Fruit fly (Drosophila melanogaster) whole organism, prepupa: ENCODE data around the gene TyrR.

Experiments
- Blimp-1 ChIP-seq: fragments of 200-800 bp; sonication (Bioruptor generic); optimal IDR thresholded peaks from 3 replicates; lab custom pipeline; 2017; ENCODE audit warnings: missing biosample characterization, missing genetic modification characterization, mild to moderate bottlenecking, moderate library complexity, missing genetic modification reagents
- CG10631 ChIP-seq: fragments of 200-800 bp; sonication (Bioruptor generic); optimal IDR thresholded peaks from 2 replicates; lab custom pipeline; 2016; ENCODE audit warnings: missing biosample characterization, missing genetic modification characterization
- CG10669 ChIP-seq: fragments of 200-800 bp; sonication (Bioruptor generic); optimal IDR thresholded peaks from 3 replicates; lab custom pipeline; 2018; ENCODE audit warnings: missing biosample characterization, mild to moderate bottlenecking, missing genetic modification characterization, moderate library complexity
- CG11294 ChIP-seq: fragments of 200-800 bp; sonication (Bioruptor generic); IDR thresholded peaks from 2 replicates; pipeline ENCODE4 v1.3.6; 2022; ENCODE audit warnings: missing biosample characterization, missing genetic modification characterization
- CG11902 ChIP-seq: fragments of 200-800 bp; sonication (Bioruptor generic); optimal IDR thresholded peaks from 3 replicates; lab custom pipeline; 2016; ENCODE audit warnings: missing biosample characterization, missing genetic modification characterization
- CG15336 ChIP-seq: fragments of 200-800 bp; sonication (Bioruptor generic); IDR thresholded peaks from 2 replicates; pipeline ENCODE4 v1.3.6; 2022; ENCODE audit warnings: missing biosample characterization, missing genetic modification characterization
- CG1621 ChIP-seq: fragments of 200-800 bp; sonication (Bioruptor generic); optimal IDR thresholded peaks from 3 replicates; lab custom pipeline; 2018; ENCODE audit warnings: missing biosample characterization, mild to moderate bottlenecking, missing genetic modification characterization
- CG16779 ChIP-seq: fragments of 200-800 bp; sonication (Bioruptor generic); optimal IDR thresholded peaks from 3 replicates; lab custom pipeline; 2017; ENCODE audit warnings: missing biosample characterization, mild to moderate bottlenecking, missing genetic modification characterization
- CG31627 ChIP-seq: fragments of 200-800 bp; sonication (Bioruptor generic); optimal IDR thresholded peaks from 3 replicates; lab custom pipeline; 2016; ENCODE audit warnings: missing biosample characterization, missing genetic modification characterization
- CG32006 ChIP-seq: fragments of 200-800 bp; sonication (Bioruptor generic); optimal IDR thresholded peaks from 3 replicates; lab custom pipeline; 2017; ENCODE audit warnings: missing biosample characterization, mild to moderate bottlenecking, missing genetic modification characterization
- CG3919 ChIP-seq: fragments of 200-800 bp; sonication (Bioruptor generic); optimal IDR thresholded peaks from 3 replicates; lab custom pipeline; 2016; ENCODE audit warnings: missing biosample characterization, missing genetic modification characterization
- CG4318 ChIP-seq: fragments of 200-800 bp; sonication (Bioruptor generic); optimal IDR thresholded peaks from 3 replicates; lab custom pipeline; 2017; ENCODE audit warnings: missing biosample characterization, mild to moderate bottlenecking, missing genetic modification characterization
- CG6163 ChIP-seq: fragments of 200-800 bp; sonication (Bioruptor generic); IDR thresholded peaks from 3 replicates; pipeline ENCODE4 v1.3.6; 2022; ENCODE audit warnings: missing biosample characterization, missing genetic modification characterization
- CG6808 ChIP-seq: fragments of 200-800 bp; sonication (Bioruptor generic); optimal IDR thresholded peaks from 3 replicates; lab custom pipeline; 2017; ENCODE audit warnings: missing biosample characterization, missing genetic modification characterization, mild to moderate bottlenecking, moderate library complexity, missing genetic modification reagents
- CG7368 ChIP-seq: fragments of 200-800 bp; sonication (Bioruptor generic); optimal IDR thresholded peaks from 3 replicates; lab custom pipeline; 2016; ENCODE audit warnings: missing biosample characterization, missing genetic modification characterization
- CG8119 ChIP-seq: fragments of 200-800 bp; sonication (Bioruptor generic); IDR thresholded peaks from 3 replicates; pipeline ENCODE4 v1.3.6; 2022; ENCODE audit warnings: missing biosample characterization, missing genetic modification characterization
- CG8319 ChIP-seq: fragments of 200-800 bp; sonication (Bioruptor generic); optimal IDR thresholded peaks from 3 replicates; lab custom pipeline; 2016; ENCODE audit warnings: missing biosample characterization, missing genetic modification characterization
- CG8632 ChIP-seq: fragments of 200-800 bp; sonication (Bioruptor generic); optimal IDR thresholded peaks from 3 replicates; lab custom pipeline; 2016; ENCODE audit warnings: missing biosample characterization, missing genetic modification characterization
- CG9139 ChIP-seq: fragments of 200-800 bp; sonication (Bioruptor generic); optimal IDR thresholded peaks from 3 replicates; lab custom pipeline; 2017; ENCODE audit warnings: missing biosample characterization, mild to moderate bottlenecking, missing genetic modification characterization
- Eip75B ChIP-seq: fragments of 200-800 bp; sonication (Bioruptor generic); optimal IDR thresholded peaks from 3 replicates; lab custom pipeline; 2016; ENCODE audit warnings: missing biosample characterization, missing genetic modification characterization
- Eip93F ChIP-seq: fragments of 200-800 bp; sonication (Bioruptor generic); optimal IDR thresholded peaks from 2 replicates; lab custom pipeline; 2016; ENCODE audit warnings: missing biosample characterization, mild to moderate bottlenecking, missing genetic modification characterization
- Ets96B ChIP-seq: fragments of 200-800 bp; optimal IDR thresholded peaks from 2 replicates; lab custom pipeline; 2019; ENCODE audit warnings: missing biosample characterization, mild to moderate bottlenecking, missing genetic modification characterization, moderate library complexity
- Hr38 ChIP-seq: sonication (Bioruptor generic); optimal IDR thresholded peaks from 2 replicates; lab custom pipeline; 2016; ENCODE audit warnings: missing biosample characterization, missing genetic modification characterization
- Hr4 ChIP-seq: fragments of 200-800 bp; sonication (Bioruptor generic); optimal IDR thresholded peaks from 3 replicates; lab custom pipeline; 2016; ENCODE audit warnings: missing biosample characterization, missing genetic modification characterization
- Met ChIP-seq: fragments of 200-800 bp; sonication (Bioruptor generic); optimal IDR thresholded peaks from 3 replicates; lab custom pipeline; 2016; ENCODE audit warnings: missing biosample characterization, missing genetic modification characterization
- OdsH ChIP-seq: fragments of 200-800 bp; sonication (Bioruptor generic); optimal IDR thresholded peaks from 3 replicates; lab custom pipeline; 2016; ENCODE audit warnings: missing biosample characterization, missing genetic modification characterization
- Smox ChIP-seq: fragments of 200-800 bp; sonication (Bioruptor generic); optimal IDR thresholded peaks from 3 replicates; lab custom pipeline; 2016; ENCODE audit warnings: missing biosample characterization, missing genetic modification characterization
- Sox102F ChIP-seq: fragments of 200-800 bp; sonication (Bioruptor generic); optimal IDR thresholded peaks from 2 replicates; lab custom pipeline; 2016; ENCODE audit warnings: missing biosample characterization, mild to moderate bottlenecking, missing genetic modification characterization
- Sox15 ChIP-seq: fragments of 200-800 bp; sonication (Bioruptor generic); optimal IDR thresholded peaks from 3 replicates; lab custom pipeline; 2016; ENCODE audit warnings: missing biosample characterization, missing genetic modification characterization
- achi ChIP-seq: fragments of 200-800 bp; sonication (Bioruptor generic); optimal IDR thresholded peaks from 3 replicates; lab custom pipeline; 2016; ENCODE audit warnings: missing biosample characterization, missing genetic modification characterization
- acj6 ChIP-seq: fragments of 200-800 bp; sonication (Bioruptor generic); optimal IDR thresholded peaks from 3 replicates; lab custom pipeline; 2016; ENCODE audit warnings: missing biosample characterization, missing genetic modification characterization
- cyc ChIP-seq: fragments of 200-800 bp; sonication (Bioruptor generic); optimal IDR thresholded peaks from 3 replicates; lab custom pipeline; 2016; ENCODE audit warnings: missing biosample characterization, missing genetic modification characterization
- dac ChIP-seq: fragments of 200-800 bp; sonication (Bioruptor generic); optimal IDR thresholded peaks from 2 replicates; lab custom pipeline; 2017; ENCODE audit warnings: missing biosample characterization, mild to moderate bottlenecking, missing genetic modification characterization
- dsx ChIP-seq: fragments of 200-800 bp; optimal IDR thresholded peaks from 3 replicates; lab custom pipeline; 2019; ENCODE audit warnings: missing biosample characterization, mild to moderate bottlenecking, missing genetic modification characterization, moderate library complexity; ENCODE audit not compliant: poor library complexity, severe bottlenecking
- eg ChIP-seq: fragments of 200-800 bp; sonication (Bioruptor generic); IDR thresholded peaks from 3 replicates; pipeline ENCODE4 v1.3.6; 2022; ENCODE audit warnings: missing biosample characterization, missing genetic modification characterization
- fd85E ChIP-seq: fragments of 200-800 bp; sonication (Bioruptor generic); optimal IDR thresholded peaks from 3 replicates; lab custom pipeline; 2016; ENCODE audit warnings: missing biosample characterization, missing genetic modification characterization
- lz ChIP-seq: fragments of 200-800 bp; sonication (Bioruptor generic); optimal IDR thresholded peaks from 3 replicates; lab custom pipeline; 2016; ENCODE audit warnings: missing biosample characterization, missing genetic modification characterization
- net ChIP-seq: fragments of 200-800 bp; sonication (Bioruptor generic); optimal IDR thresholded peaks from 3 replicates; lab custom pipeline; 2016; ENCODE audit warnings: missing biosample characterization, missing genetic modification characterization
- pdm3 ChIP-seq: fragments of 200-800 bp; sonication (Bioruptor generic); optimal IDR thresholded peaks from 3 replicates; lab custom pipeline; 2016; ENCODE audit warnings: missing biosample characterization, missing genetic modification characterization
- salr ChIP-seq, 2 experiments: fragments of 200-800 bp; sonication (Bioruptor generic); optimal IDR thresholded peaks; 3 replicates each; lab custom pipeline; 2016 to 2018; ENCODE audit warnings: missing biosample characterization in 2 of 2, missing genetic modification characterization in 2 of 2, mild to moderate bottlenecking in 1 of 2
- ss ChIP-seq, 2 experiments: fragments of 200-800 bp; sonication (Bioruptor generic); optimal IDR thresholded peaks; 2 replicates in 1 of 2; 3 replicates in 1 of 2; lab custom pipeline; 2017 to 2018; ENCODE audit warnings: mild to moderate bottlenecking in 2 of 2, missing biosample characterization in 2 of 2, missing genetic modification characterization in 2 of 2, moderate library complexity in 1 of 2
- topi ChIP-seq: fragments of 200-800 bp; sonication (Bioruptor generic); optimal IDR thresholded peaks from 3 replicates; lab custom pipeline; 2016; ENCODE audit warnings: missing biosample characterization, missing genetic modification characterization
- vri ChIP-seq: fragments of 200-800 bp; sonication (Bioruptor generic); optimal IDR thresholded peaks from 3 replicates; lab custom pipeline; 2016; ENCODE audit warnings: missing biosample characterization, mild to moderate bottlenecking, missing genetic modification characterization

Gene TyrR

dm6 chr3R:17794335-17795074 lies 31.5 kb upstream of the TyrR start, which contains the start of gene CG43102 (continued):
- peak; percentile 36 for TF ChIP-seq CG8319 (GFP tag; lab: Kevin White, UChicago)
- peak; percentile 29 for TF ChIP-seq CG1621 (tag; lab: Kevin White, UChicago)
- TF ChIP-seq dsx (GFP tag; lab: Kevin White, UChicago) = peak; percentile 65
- peak; percentile 50 for TF ChIP-seq vri (GFP tag; lab: Kevin White, UChicago)
- peak; percentile 16 for TF ChIP-seq Sox15 (GFP tag; lab: Kevin White, UChicago)
- peak; percentile 39 for TF ChIP-seq Smox (GFP tag; lab: Kevin White, UChicago)
- TF ChIP-seq Hr38 = no peak
- TF ChIP-seq CG7368 (GFP tag; lab: Kevin White, UChicago) = peak; percentile 52
- peak; percentile 60 for TF ChIP-seq Ets96B (tag; lab: Kevin White, UChicago)
- TF ChIP-seq CG16779 (tag; lab: Kevin White, UChicago) = peak; percentile 11
- TF ChIP-seq OdsH (GFP tag; lab: Kevin White, UChicago) = peak; percentile 73
- peak; percentile 74 for TF ChIP-seq CG10631 (GFP tag; lab: Kevin White, UChicago)
- TF ChIP-seq topi = peak; percentile 50
- TF ChIP-seq, all 60 proteins: peak for 55

- TF ChIP-seq Sox15 (GFP tag; lab: Kevin White, UChicago) (no peak), cyc (no peak), net (GFP tag; lab: Kevin White, UChicago) (no peak), CG16779 (tag; lab: Kevin White, UChicago) (no peak), dac (no peak), pdm3 (GFP tag; lab: Kevin White, UChicago) (no peak), ss (GFP tag; optimal IDR thresholded peaks at IDR 0.05; lab: Kevin White, UChicago) (no peak), Sox102F (no peak), CG11294 (GFP tag; lab: Robert Waterston, UW) (no peak), CG10669 (GFP tag; lab: Kevin White, UChicago) (no peak), CG1621 (tag; lab: Kevin White, UChicago) (no peak), acj6 (GFP tag; lab: Kevin White, UChicago) (no peak), Hr38 (no peak)
These were observed 30.3 kb upstream of the TyrR start for dm6 chr3R:17793287-17793686.

- TF ChIP-seq CG15336 = peak; percentile 33; the same call in 1 of the 2 replicates
- no peak for TF ChIP-seq CG6808 (GFP tag; lab: Kevin White, UChicago)
- TF ChIP-seq CG4318 (GFP tag; lab: Kevin White, UChicago) = peak; percentile 4
- no peak for TF ChIP-seq Eip93F
- TF ChIP-seq lz (GFP tag; lab: Kevin White, UChicago) = no peak
- no peak for TF ChIP-seq dac
- no peak for TF ChIP-seq CG8119 (GFP tag; lab: Robert Waterston, UW)
- no peak for TF ChIP-seq CG9139 (GFP tag; lab: Kevin White, UChicago)
- TF ChIP-seq Sox102F = no peak
- peak in 1 of 2 experiments; percentile 22 for TF ChIP-seq salr (GFP tag; optimal IDR thresholded peaks at IDR 0.05; lab: Kevin White, UChicago)
- no peak for TF ChIP-seq CG16779 (tag; lab: Kevin White, UChicago)
- no peak for TF ChIP-seq CG1621 (tag; lab: Kevin White, UChicago)
- no peak for TF ChIP-seq CG11902
- peak; percentile 3 for TF ChIP-seq achi (GFP tag; lab: Kevin White, UChicago)
- no peak for TF ChIP-seq Ets96B (tag; lab: Kevin White, UChicago)
- no peak for TF ChIP-seq CG8632
- no peak for TF ChIP-seq CG6163 (GFP tag; lab: Robert Waterston, UW)
- peak; percentile 4 for TF ChIP-seq Eip75B (GFP tag; lab: Kevin White, UChicago)
- TF ChIP-seq CG32006 (GFP tag; lab: Kevin White, UChicago) = peak; percentile 58
- no peak for TF ChIP-seq CG31627 (GFP tag; lab: Kevin White, UChicago)
- TF ChIP-seq acj6 (GFP tag; lab: Kevin White, UChicago) = no peak
- TF ChIP-seq Blimp-1 = no peak
- no peak for TF ChIP-seq vri (GFP tag; lab: Kevin White, UChicago)
- no peak for TF ChIP-seq CG8319 (GFP tag; lab: Kevin White, UChicago)
- no peak for TF ChIP-seq pdm3 (GFP tag; lab: Kevin White, UChicago)
- TF ChIP-seq fd85E = no peak
- no peak for TF ChIP-seq Sox15 (GFP tag; lab: Kevin White, UChicago)
- TF ChIP-seq CG10631 (GFP tag; lab: Kevin White, UChicago) = peak; percentile 8
- TF ChIP-seq Hr4 = peak; percentile 47
- TF ChIP-seq eg (GFP tag; lab: Robert Waterston, UW) = 0 out of 3 replicates have a peak, but pooled peaks have one; percentile 12
- TF ChIP-seq Smox (GFP tag; lab: Kevin White, UChicago) = no peak
- TF ChIP-seq CG3919 = no peak
- TF ChIP-seq Met = peak; percentile 4
- TF ChIP-seq OdsH (GFP tag; lab: Kevin White, UChicago) = no peak
- no peak for TF ChIP-seq Hr38
- TF ChIP-seq net (GFP tag; lab: Kevin White, UChicago) = no peak
These were observed 26.9 kb upstream of the TyrR start for dm6 chr3R:17789937-17790336.
